Fruit fly (Drosophila melanogaster) whole organism, adult: ENCODE measurements around the gene lectin-24A.

Source experiments
- CG11617 ChIP-seq: fragments of 200-800 bp; sonication (Bioruptor generic); optimal IDR thresholded peaks from 2 replicates; lab custom pipeline; 2017; ENCODE audit warnings: mild to moderate bottlenecking, missing biosample characterization, missing genetic modification reagents, missing genetic modification characterization
- CG12768 ChIP-seq: fragments of 200-800 bp; sonication (Bioruptor generic); optimal IDR thresholded peaks from 2 replicates; lab custom pipeline; 2017; ENCODE audit warnings: missing biosample characterization, missing genetic modification characterization, mild to moderate bottlenecking, moderate library complexity, missing genetic modification reagents
- CG14711 ChIP-seq: fragments of 200-800 bp; sonication (Bioruptor generic); optimal IDR thresholded peaks from 2 replicates; lab custom pipeline; 2018; ENCODE audit warnings: missing biosample characterization, mild to moderate bottlenecking, missing genetic modification characterization, moderate library complexity
- CG1620 ChIP-seq: fragments of 200-800 bp; sonication (Bioruptor generic); optimal IDR thresholded peaks from 2 replicates; lab custom pipeline; 2016; ENCODE audit warnings: missing biosample characterization, missing genetic modification characterization
- CG33017 ChIP-seq: fragments of 200-800 bp; sonication (Bioruptor generic); optimal IDR thresholded peaks from 2 replicates; lab custom pipeline; 2018; ENCODE audit warnings: missing biosample characterization, mild to moderate bottlenecking, missing genetic modification characterization, moderate library complexity
- CG5204 ChIP-seq: fragments of 200-800 bp; sonication (Bioruptor generic); optimal IDR thresholded peaks from 2 replicates; lab custom pipeline; 2016; ENCODE audit warnings: missing biosample characterization, missing genetic modification characterization
- CG7045 ChIP-seq: fragments of 200-800 bp; sonication (Bioruptor generic); optimal IDR thresholded peaks from 2 replicates; lab custom pipeline; 2017; ENCODE audit warnings: missing biosample characterization, mild to moderate bottlenecking, missing genetic modification characterization
- CG7101 ChIP-seq: fragments of 200-800 bp; sonication (Bioruptor generic); optimal IDR thresholded peaks from 2 replicates; lab custom pipeline; 2018; ENCODE audit warnings: missing biosample characterization, mild to moderate bottlenecking, missing genetic modification characterization, moderate library complexity
- Clk ChIP-seq: fragments of 200-800 bp; sonication (Bioruptor generic); optimal IDR thresholded peaks from 2 replicates; lab custom pipeline; 2017; ENCODE audit warnings: missing biosample characterization, missing genetic modification characterization
- Crg-1 ChIP-seq: fragments of 200-800 bp; sonication (Bioruptor generic); optimal IDR thresholded peaks from 2 replicates; lab custom pipeline; 2016; ENCODE audit warnings: missing biosample characterization, missing genetic modification characterization
- Hr96 ChIP-seq: fragments of 200-800 bp; sonication (Bioruptor generic); optimal IDR thresholded peaks from 2 replicates; lab custom pipeline; 2016; ENCODE audit warnings: missing biosample characterization, missing genetic modification characterization
- Mnt ChIP-seq: fragments of 200-800 bp; sonication (Bioruptor generic); optimal IDR thresholded peaks from 2 replicates; lab custom pipeline; 2016; ENCODE audit warnings: missing biosample characterization, mild to moderate bottlenecking, missing genetic modification characterization
- bab1 ChIP-seq: fragments of 200-800 bp; sonication (Bioruptor generic); optimal IDR thresholded peaks from 3 replicates; lab custom pipeline; 2019; ENCODE audit warnings: missing biosample characterization, mild to moderate bottlenecking, missing genetic modification characterization, moderate library complexity
- cic ChIP-seq: fragments of 200-800 bp; sonication (Bioruptor generic); optimal IDR thresholded peaks from 2 replicates; lab custom pipeline; 2017; ENCODE audit warnings: missing biosample characterization, mild to moderate bottlenecking, missing genetic modification characterization, moderate library complexity
- cnc ChIP-seq, 2 experiments: fragments of >200 bp; optimal IDR thresholded peaks; 2 replicates each; lab custom pipeline; 2017
- kay ChIP-seq: fragments of 200-800 bp; sonication (Bioruptor generic); peaks from one replicate; lab custom pipeline; 2016; ENCODE audit warnings: missing biosample characterization, missing genetic modification characterization, borderline replicate concordance
- ovo ChIP-seq: fragments of 200-800 bp; sonication (Bioruptor generic); optimal IDR thresholded peaks from 2 replicates; lab custom pipeline; 2016; ENCODE audit warnings: missing biosample characterization, missing genetic modification characterization
- pad ChIP-seq: fragments of 200-800 bp; sonication (Bioruptor generic); optimal IDR thresholded peaks from 3 replicates; lab custom pipeline; 2017; ENCODE audit warnings: missing biosample characterization, missing genetic modification characterization, mild to moderate bottlenecking, moderate library complexity, missing genetic modification reagents
- tj ChIP-seq: fragments of 200-800 bp; sonication (Bioruptor generic); optimal IDR thresholded peaks from 3 replicates; lab custom pipeline; 2017; ENCODE audit warnings: missing biosample characterization, mild to moderate bottlenecking, missing genetic modification characterization, moderate library complexity
- toe ChIP-seq: fragments of 200-800 bp; sonication (Bioruptor generic); optimal IDR thresholded peaks from 2 replicates; lab custom pipeline; 2016; ENCODE audit warnings: missing biosample characterization, missing genetic modification characterization

Gene lectin-24A

DNA sequence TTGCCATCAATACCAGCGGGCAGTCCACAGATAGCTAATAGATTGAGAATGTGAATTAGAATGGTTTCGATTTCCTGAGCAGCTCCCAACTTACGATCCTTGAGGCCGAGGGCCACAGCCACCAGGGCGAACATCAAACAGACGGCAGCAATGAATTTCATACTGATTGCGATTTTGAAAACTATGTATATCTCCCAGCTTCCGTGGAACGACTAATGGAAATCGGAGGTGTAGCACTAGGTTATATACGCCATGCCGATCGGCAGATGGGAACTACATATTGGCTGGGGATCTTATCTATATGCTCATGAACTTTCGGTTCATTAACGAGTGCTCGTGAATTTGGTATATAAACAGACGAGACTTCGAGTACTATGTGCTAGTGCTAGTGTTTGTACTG lies 21.1 kb downstream of the lectin-24A start, which contains the start of gene IM33:
TSS of gene IM33 (minus strand) at position 221 of the 400 bp plus-strand sequence.
- peak; percentile 27 for TF ChIP-seq cic
- no peak for TF ChIP-seq CG14711 (tag; lab: Kevin White, UChicago)
- TF ChIP-seq CG12768, result no peak

dm6 chr2L:3695361-3695818 lies 22.2 kb downstream of the lectin-24A start, which contains the start of gene CG16713:
Gene CG16713 (minus strand): TSS chr2L:3695411.
- TF ChIP-seq kay (peak; percentile 36), cic (peak; percentile 25), pad (GFP tag; lab: Kevin White, UChicago) (no peak), CG33017 (no peak)

dm6 chr2L:3694920-3695319 lies 22.7 kb downstream of the lectin-24A start, which contains the start of gene CG43165:
Gene CG43165 (minus strand): TSS chr2L:3695020.
- TF ChIP-seq kay (no peak), CG33017 (no peak), Crg-1 (GFP tag; lab: Kevin White, UChicago) (no peak), Clk (GFP tag; lab: Kevin White, UChicago) (no peak), CG12768 (no peak), bab1 (GFP tag; lab: Kevin White, UChicago) (no peak), pad (GFP tag; lab: Kevin White, UChicago) (no peak), tj (GFP tag; lab: Kevin White, UChicago) (no peak), CG7101 (tag; lab: Kevin White, UChicago) (no peak)

- no peak for TF ChIP-seq cnc (optimal IDR thresholded peaks at IDR 0.05; lab: Kevin White, UChicago)
- TF ChIP-seq CG7101 (tag; lab: Kevin White, UChicago), result no peak
Observed at dm6 chr2L:3693805-3694204, 23.8 kb downstream of the lectin-24A start, which contains the start of gene Acp24A4. Gene Acp24A4 (minus strand): TSS chr2L:3693905.

dm6 chr2L:3693082-3693481 lies 24.5 kb downstream of the lectin-24A start, which contains the start of gene CG3513:
Gene CG3513 (minus strand): TSS chr2L:3693182.
- no peak for TF ChIP-seq bab1 (GFP tag; lab: Kevin White, UChicago)

- TF ChIP-seq Mnt (GFP tag; lab: Kevin White, UChicago) (no peak), CG7045 (no peak), cnc (optimal IDR thresholded peaks at IDR 0.05; lab: Kevin White, UChicago) (no peak), ovo (GFP tag; lab: Kevin White, UChicago) (no peak)
Observed at dm6 chr2L:3692466-3692865, 25.1 kb downstream of the lectin-24A start, which contains the start of gene CG16704. Gene CG16704 (minus strand): TSS chr2L:3692587.

- TF ChIP-seq CG12768 (no peak), CG11617 (GFP tag; lab: Kevin White, UChicago) (no peak), kay (no peak), Crg-1 (GFP tag; lab: Kevin White, UChicago) (no peak), Clk (GFP tag; lab: Kevin White, UChicago) (no peak), pad (GFP tag; lab: Kevin White, UChicago) (no peak)
Observed at dm6 chr2L:3685139-3685851, 32.3 kb downstream of the lectin-24A start.

dm6 chr2L:3682489-3682888 lies 35.1 kb downstream of the lectin-24A start:
- TF ChIP-seq ovo (GFP tag; lab: Kevin White, UChicago) (no peak), CG1620 (GFP tag; lab: Kevin White, UChicago) (no peak), Mnt (GFP tag; lab: Kevin White, UChicago) (no peak), CG14711 (tag; lab: Kevin White, UChicago) (no peak)

DNA sequence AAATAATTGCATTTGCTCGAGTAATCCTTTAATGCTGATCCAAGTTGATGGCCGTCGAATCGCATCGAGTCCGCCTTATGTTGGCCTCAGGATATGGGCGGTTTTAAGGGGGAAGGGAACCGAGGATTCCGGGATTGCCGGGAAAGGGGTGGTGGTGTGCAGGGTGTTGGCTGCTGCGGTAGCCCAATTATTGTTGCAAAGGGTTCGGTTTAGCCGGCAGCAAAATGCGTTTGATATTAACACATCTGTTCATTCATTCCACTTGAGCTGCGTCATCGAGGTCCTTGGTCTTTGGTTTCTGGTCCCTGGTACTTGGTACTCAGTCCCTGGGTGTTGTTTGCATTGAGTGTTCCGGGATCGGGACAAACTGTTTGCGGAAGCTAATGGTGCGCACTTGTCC lies 36.2 kb downstream of the lectin-24A start:
- TF ChIP-seq CG1620 (GFP tag; lab: Kevin White, UChicago) (no peak), CG11617 (GFP tag; lab: Kevin White, UChicago) (no peak), toe (GFP tag; lab: Kevin White, UChicago) (no peak), cnc (optimal IDR thresholded peaks at IDR 0.05; lab: Kevin White, UChicago) (no peak), cic (no peak), CG5204 (no peak), CG7101 (tag; lab: Kevin White, UChicago) (no peak), Crg-1 (GFP tag; lab: Kevin White, UChicago) (no peak), tj (GFP tag; lab: Kevin White, UChicago) (no peak), CG33017 (no peak), CG14711 (tag; lab: Kevin White, UChicago) (no peak), CG12768 (no peak), Clk (GFP tag; lab: Kevin White, UChicago) (no peak), pad (GFP tag; lab: Kevin White, UChicago) (no peak), bab1 (GFP tag; lab: Kevin White, UChicago) (no peak), kay (no peak), CG7045 (no peak), ovo (GFP tag; lab: Kevin White, UChicago) (no peak), Mnt (GFP tag; lab: Kevin White, UChicago) (no peak), Hr96 (no peak)
